Fruit fly (Drosophila melanogaster): Measurements from ENCODE around the gene Bap111.

Bap111 gene

dm6 chrX:9152127-9152598 lies 3.1 kb downstream of the Bap111 start:
- TF ChIP-seq CTCF (optimal IDR thresholded peaks at IDR 0.05) = peak; percentile 85 to 89
- TF ChIP-seq CG8478 (optimal IDR thresholded peaks at IDR 0.05) = no peak

dm6 chrX:9155134-9155533 lies 6.0 kb downstream of the Bap111 start:
- TF ChIP-seq CG8478 (optimal IDR thresholded peaks at IDR 0.05) (no peak), CTCF (optimal IDR thresholded peaks at IDR 0.05) (no peak)

dm6 chrX:9155715-9156387 lies 6.7 kb downstream of the Bap111 start:
- TF ChIP-seq CG8478 (optimal IDR thresholded peaks at IDR 0.05) = no peak
- peak in 1 of 2 experiments; percentile 16 for TF ChIP-seq CTCF (optimal IDR thresholded peaks at IDR 0.05)

- peak in 1 of 2 experiments; percentile 32 for TF ChIP-seq CTCF (optimal IDR thresholded peaks at IDR 0.05)
- no peak for TF ChIP-seq CG8478 (optimal IDR thresholded peaks at IDR 0.05)
These were observed 7.3 kb downstream of the Bap111 start, which contains the start of gene His3.3B for dm6 chrX:9156388-9156823. His3.3B (minus strand) TSS chrX:9156669.

dm6 chrX:9158366-9158765 lies 9.3 kb downstream of the Bap111 start, which contains the start of the genes Ost48 and Dlip1:
Ost48 (minus strand) TSS chrX:9158515.
Dlip1 (plus strand) TSS chrX:9158622.
- TF ChIP-seq CTCF (optimal IDR thresholded peaks at IDR 0.05) (no peak), CG8478 (optimal IDR thresholded peaks at IDR 0.05) (no peak)

- no peak for TF ChIP-seq CG8478 (optimal IDR thresholded peaks at IDR 0.05)
- no peak for TF ChIP-seq CTCF (optimal IDR thresholded peaks at IDR 0.05)
These were observed 10.6 kb downstream of the Bap111 start, which contains the start of gene NdufA3 for dm6 chrX:9159736-9160135. NdufA3 (minus strand) TSS chrX:9160052.

- TF ChIP-seq CG8478 (optimal IDR thresholded peaks at IDR 0.05) (no peak), CTCF (optimal IDR thresholded peaks at IDR 0.05) (no peak)
These were observed 12.8 kb downstream of the Bap111 start, which contains the start of the genes Zpr1 and CG44532 for dm6 chrX:9161912-9162311. Zpr1 (minus strand) TSS chrX:9162090. CG44532 (plus strand) TSS chrX:9162092.

- no peak for TF ChIP-seq CTCF (optimal IDR thresholded peaks at IDR 0.05)
- no peak for TF ChIP-seq CG8478 (optimal IDR thresholded peaks at IDR 0.05)
These were observed 14.0 kb downstream of the Bap111 start, which contains the start of gene mei-P26 for dm6 chrX:9163110-9163509. mei-P26 (plus strand) TSS chrX:9163255.

dm6 chrX:9163645-9164509 lies 14.8 kb downstream of the Bap111 start:
- TF ChIP-seq CG8478 (optimal IDR thresholded peaks at IDR 0.05) (no peak), CTCF (optimal IDR thresholded peaks at IDR 0.05) (no peak)

dm6 chrX:9164510-9165506 lies 15.7 kb downstream of the Bap111 start:
- no peak for TF ChIP-seq CTCF (optimal IDR thresholded peaks at IDR 0.05)
- no peak for TF ChIP-seq CG8478 (optimal IDR thresholded peaks at IDR 0.05)

dm6 chrX:9168273-9168672 lies 19.2 kb downstream of the Bap111 start:
- TF ChIP-seq CTCF (optimal IDR thresholded peaks at IDR 0.05) (no peak), CG8478 (optimal IDR thresholded peaks at IDR 0.05) (no peak)

dm6 chrX:9187429-9187828 lies 38.3 kb downstream of the Bap111 start:
- no peak for TF ChIP-seq CTCF (optimal IDR thresholded peaks at IDR 0.05)

- TF ChIP-seq CG8478 (optimal IDR thresholded peaks at IDR 0.05) (no peak), CTCF (optimal IDR thresholded peaks at IDR 0.05) (no peak)
These were observed 41.6 kb downstream of the Bap111 start, which contains the start of gene CG12115 for dm6 chrX:9190555-9191184. CG12115 (minus strand) TSS chrX:9190605.

- no peak for TF ChIP-seq CG8478 (optimal IDR thresholded peaks at IDR 0.05)
- no peak for TF ChIP-seq CTCF (optimal IDR thresholded peaks at IDR 0.05)
These were observed 42.2 kb downstream of the Bap111 start, which contains the start of gene CG12057 for dm6 chrX:9191357-9191756. CG12057 (plus strand) TSS chrX:9191657.

Data from S2 (cell line).